Fruit fly (Drosophila melanogaster) whole organism, embryonic: ENCODE measurements around the gene CycG.

Experiments
- ATbp ChIP-seq: fragments of 200-800 bp; sonication (Bioruptor generic); optimal IDR thresholded peaks from 2 replicates; lab custom pipeline; 2017; ENCODE audit warnings: missing biosample characterization, mild to moderate bottlenecking, missing genetic modification characterization, missing genetic modification reagents
- Ada2b ChIP-seq: fragments of 200-800 bp; sonication (Bioruptor generic); IDR thresholded peaks from 2 replicates; pipeline ENCODE4 v1.3.6; 2022; ENCODE audit warnings: missing biosample characterization, missing genetic modification characterization
- Blimp-1 ChIP-seq: fragments of 200-800 bp; sonication (Bioruptor generic); optimal IDR thresholded peaks from 3 replicates; lab custom pipeline; 2018; ENCODE audit warnings: missing biosample characterization, missing genetic modification characterization, mild to moderate bottlenecking, moderate library complexity, missing genetic modification reagents
- CG10431 ChIP-seq: fragments of 200-800 bp; sonication (Bioruptor generic); optimal IDR thresholded peaks from 3 replicates; lab custom pipeline; 2018; ENCODE audit warnings: missing biosample characterization, mild to moderate bottlenecking, missing genetic modification characterization
- CG10565 ChIP-seq: fragments of 200-800 bp; sonication (Bioruptor generic); optimal IDR thresholded peaks from 3 replicates; lab custom pipeline; 2016; ENCODE audit warnings: missing biosample characterization, mild to moderate bottlenecking, missing genetic modification characterization
- CG12299 ChIP-seq: fragments of 200-800 bp; sonication (Bioruptor generic); optimal IDR thresholded peaks from 2 replicates; lab custom pipeline; 2018; ENCODE audit warnings: missing biosample characterization, mild to moderate bottlenecking, missing genetic modification characterization
- CG12744 ChIP-seq: fragments of 200-800 bp; sonication (Bioruptor generic); optimal IDR thresholded peaks from 2 replicates; lab custom pipeline; 2016; ENCODE audit warnings: missing biosample characterization, missing genetic modification characterization
- CG17568 ChIP-seq: fragments of 200-800 bp; sonication (Bioruptor generic); optimal IDR thresholded peaks from 2 replicates; lab custom pipeline; 2018; ENCODE audit warnings: missing biosample characterization, mild to moderate bottlenecking, missing genetic modification characterization, moderate library complexity
- CG17612 ChIP-seq: fragments of 200-800 bp; sonication (Bioruptor generic); IDR thresholded peaks from 2 replicates; pipeline ENCODE4 v1.3.6; 2022; ENCODE audit warnings: missing biosample characterization, missing genetic modification characterization
- CG17829 ChIP-seq: fragments of 200-800 bp; optimal IDR thresholded peaks from 2 replicates; lab custom pipeline; 2019; ENCODE audit warnings: missing biosample characterization, mild to moderate bottlenecking, missing genetic modification characterization, moderate library complexity
- CG2202 ChIP-seq: fragments of 200-800 bp; sonication (Bioruptor generic); optimal IDR thresholded peaks from 2 replicates; lab custom pipeline; 2018; ENCODE audit warnings: missing biosample characterization, mild to moderate bottlenecking, missing genetic modification characterization
- CG32772 ChIP-seq: fragments of 200-800 bp; sonication (Bioruptor generic); IDR thresholded peaks from 2 replicates; pipeline ENCODE4 v1.3.6; 2022; ENCODE audit warnings: missing biosample characterization, missing genetic modification characterization
- CG43689 ChIP-seq: fragments of 200-800 bp; sonication (Bioruptor generic); IDR thresholded peaks from 2 replicates; pipeline ENCODE4 v1.3.6; 2022; ENCODE audit warnings: missing biosample characterization, missing genetic modification characterization
- CG4854 ChIP-seq: fragments of 200-800 bp; sonication (Bioruptor generic); optimal IDR thresholded peaks from 2 replicates; lab custom pipeline; 2016; ENCODE audit warnings: missing biosample characterization, missing genetic modification characterization, inconsistent platforms
- CG8290 ChIP-seq, 3 experiments: fragments of 200-800 bp; sonication (Bioruptor generic); optimal IDR thresholded peaks; 2 replicates each; lab custom pipeline; 2016 to 2019; ENCODE audit warnings: missing biosample characterization in 3 of 3, missing genetic modification characterization in 3 of 3, mild to moderate bottlenecking in 2 of 3, moderate library complexity in 1 of 3
- CG8765 ChIP-seq: fragments of 200-800 bp; sonication (Bioruptor generic); IDR thresholded peaks from 2 replicates; pipeline ENCODE4 v1.3.6; 2022; ENCODE audit warnings: missing biosample characterization, missing genetic modification characterization
- Chrac-16 ChIP-seq: fragments of 200-800 bp; sonication (Bioruptor generic); optimal IDR thresholded peaks from 3 replicates; lab custom pipeline; 2016; ENCODE audit warnings: missing biosample characterization, missing genetic modification characterization
- D19B ChIP-seq: fragments of 200-800 bp; sonication (Bioruptor generic); optimal IDR thresholded peaks from 2 replicates; lab custom pipeline; 2017; ENCODE audit warnings: missing biosample characterization, mild to moderate bottlenecking, missing genetic modification characterization
- Deaf1 ChIP-seq: fragments of 200-800 bp; optimal IDR thresholded peaks from 3 replicates; lab custom pipeline; 2019; ENCODE audit warnings: missing biosample characterization, mild to moderate bottlenecking, missing genetic modification characterization, moderate library complexity
- Drgx ChIP-seq: fragments of 200-800 bp; sonication (Bioruptor generic); IDR thresholded peaks from 2 replicates; pipeline ENCODE4 v1.3.6; 2022; ENCODE audit warnings: missing biosample characterization, missing genetic modification characterization
- H15 ChIP-seq: fragments of 200-800 bp; sonication (Bioruptor generic); IDR thresholded peaks from 3 replicates; pipeline ENCODE4 v1.3.6; 2022; ENCODE audit warnings: missing biosample characterization, missing genetic modification characterization
- HHEX ChIP-seq: fragments of 200-800 bp; sonication (Bioruptor generic); optimal IDR thresholded peaks from 3 replicates; lab custom pipeline; 2017; ENCODE audit warnings: missing biosample characterization, mild to moderate bottlenecking, missing genetic modification characterization, missing genetic modification reagents
- HmgZ ChIP-seq: fragments of 200-800 bp; sonication (Bioruptor generic); optimal IDR thresholded peaks from 2 replicates; lab custom pipeline; 2018; ENCODE audit warnings: missing biosample characterization, mild to moderate bottlenecking, missing genetic modification characterization
- Jarid2 ChIP-seq: fragments of 200-800 bp; sonication (Bioruptor generic); optimal IDR thresholded peaks from 3 replicates; lab custom pipeline; 2017; ENCODE audit warnings: mild to moderate bottlenecking, missing biosample characterization, missing genetic modification reagents, missing genetic modification characterization
- Lpt ChIP-seq: fragments of >200 bp; optimal IDR thresholded peaks from 2 replicates; lab custom pipeline; 2018; ENCODE audit warnings: missing biosample characterization, missing genetic modification characterization
- Mrtf ChIP-seq: fragments of 200-800 bp; sonication (Bioruptor generic); IDR thresholded peaks from 3 replicates; pipeline ENCODE4 v1.3.6; 2022; ENCODE audit warnings: missing biosample characterization, missing genetic modification characterization
- NfI ChIP-seq: fragments of 200-800 bp; sonication (Bioruptor generic); optimal IDR thresholded peaks from 3 replicates; lab custom pipeline; 2018; ENCODE audit warnings: missing biosample characterization, mild to moderate bottlenecking, missing genetic modification characterization, moderate library complexity
- ara ChIP-seq: fragments of 200-800 bp; sonication (Bioruptor generic); IDR thresholded peaks from 2 replicates; pipeline ENCODE4 v1.3.6; 2022; ENCODE audit warnings: missing biosample characterization, missing genetic modification characterization
- ash1 ChIP-seq: fragments of 200-800 bp; sonication (Bioruptor generic); optimal IDR thresholded peaks from 2 replicates; lab custom pipeline; 2018; ENCODE audit warnings: missing biosample characterization, mild to moderate bottlenecking, missing genetic modification characterization
- az2 ChIP-seq: fragments of 200-800 bp; sonication (Bioruptor generic); optimal IDR thresholded peaks from 3 replicates; lab custom pipeline; 2016; ENCODE audit warnings: missing biosample characterization, missing genetic modification characterization
- bigmax ChIP-seq: fragments of 200-800 bp; sonication (Bioruptor generic); optimal IDR thresholded peaks from 2 replicates; lab custom pipeline; 2018; ENCODE audit warnings: missing biosample characterization, mild to moderate bottlenecking, missing genetic modification characterization
- br ChIP-seq: fragments of >200 bp; optimal IDR thresholded peaks from 2 replicates; lab custom pipeline; 2017
- chif ChIP-seq, 2 experiments: fragments of 200-800 bp; sonication (Bioruptor generic); optimal IDR thresholded peaks; 3 replicates each; lab custom pipeline; 2016; ENCODE audit warnings: missing biosample characterization in 2 of 2, missing genetic modification characterization in 2 of 2
- eve ChIP-seq, 2 experiments: fragments of >200 bp; optimal IDR thresholded peaks; 2 replicates each; lab custom pipeline; 2017; ENCODE audit warnings: missing biosample characterization in 2 of 2, missing genetic modification characterization in 2 of 2
- exex ChIP-seq: fragments of 200-800 bp; sonication (Bioruptor generic); optimal IDR thresholded peaks from 4 replicates; lab custom pipeline; 2018; ENCODE audit warnings: missing biosample characterization, mild to moderate bottlenecking, missing genetic modification characterization, moderate library complexity
- fd3F ChIP-seq: fragments of 200-800 bp; sonication (Bioruptor generic); optimal IDR thresholded peaks from 2 replicates; lab custom pipeline; 2018; ENCODE audit warnings: missing biosample characterization, mild to moderate bottlenecking, missing genetic modification characterization, moderate library complexity
- gem ChIP-seq: fragments of 200-800 bp; sonication (Bioruptor generic); optimal IDR thresholded peaks from 2 replicates; lab custom pipeline; 2019; ENCODE audit warnings: missing biosample characterization, mild to moderate bottlenecking, missing genetic modification characterization, moderate library complexity
- grau ChIP-seq: fragments of 200-800 bp; optimal IDR thresholded peaks from 3 replicates; lab custom pipeline; 2019; ENCODE audit warnings: missing biosample characterization, mild to moderate bottlenecking, missing genetic modification characterization, moderate library complexity
- ind ChIP-seq: fragments of 200-800 bp; sonication (Bioruptor generic); optimal IDR thresholded peaks from 3 replicates; lab custom pipeline; 2016; ENCODE audit warnings: missing biosample characterization, missing genetic modification characterization
- kah ChIP-seq: fragments of 200-800 bp; sonication (Bioruptor generic); optimal IDR thresholded peaks from 2 replicates; lab custom pipeline; 2018; ENCODE audit warnings: missing biosample characterization, mild to moderate bottlenecking, missing genetic modification characterization
- lmd ChIP-seq: fragments of 200-800 bp; sonication (Bioruptor generic); IDR thresholded peaks from 2 replicates; pipeline ENCODE4 v1.3.6; 2022; ENCODE audit warnings: missing biosample characterization, missing genetic modification characterization
- mirr ChIP-seq: fragments of 200-800 bp; sonication (Bioruptor generic); optimal IDR thresholded peaks from 3 replicates; lab custom pipeline; 2018; ENCODE audit warnings: missing biosample characterization, mild to moderate bottlenecking, missing genetic modification characterization
- oc ChIP-seq: fragments of 200-800 bp; sonication (Bioruptor generic); optimal IDR thresholded peaks from 2 replicates; lab custom pipeline; 2018; ENCODE audit warnings: missing biosample characterization, mild to moderate bottlenecking, missing genetic modification characterization, moderate library complexity
- pfk ChIP-seq: fragments of 200-800 bp; sonication (Bioruptor generic); optimal IDR thresholded peaks from 2 replicates; lab custom pipeline; 2018; ENCODE audit warnings: missing biosample characterization, mild to moderate bottlenecking, missing genetic modification characterization, moderate library complexity
- ro ChIP-seq: fragments of 200-800 bp; sonication (Bioruptor generic); IDR thresholded peaks from 2 replicates; pipeline ENCODE4 v1.3.6; 2022; ENCODE audit warnings: missing biosample characterization, missing genetic modification characterization
- tgo ChIP-seq: fragments of 200-800 bp; sonication (Bioruptor generic); IDR thresholded peaks from 3 replicates; pipeline ENCODE4 v1.3.6; 2022; ENCODE audit warnings: missing biosample characterization, missing genetic modification characterization
- unc-4 ChIP-seq: fragments of 200-800 bp; sonication (Bioruptor generic); IDR thresholded peaks from 2 replicates; pipeline ENCODE4 v1.3.6; 2022; ENCODE audit warnings: missing biosample characterization, missing genetic modification characterization; ENCODE audit not compliant: partially characterized antibody
- vvl ChIP-seq: fragments of 200-800 bp; sonication (Bioruptor generic); IDR thresholded peaks from 2 replicates; pipeline ENCODE4 v1.3.6; 2022; ENCODE audit warnings: missing biosample characterization, missing genetic modification characterization
- zfh2 ChIP-seq: fragments of 200-800 bp; sonication (Bioruptor generic); optimal IDR thresholded peaks from 2 replicates; lab custom pipeline; 2016; ENCODE audit warnings: missing biosample characterization, missing genetic modification characterization

CycG gene

dm6 chr3R:31605117-31605432, 7.4 kb downstream of the CycG start (continued):
- TF ChIP-seq unc-4: no peak
- TF ChIP-seq lmd (GFP tag; lab: Robert Waterston, UW): no peak
- TF ChIP-seq ro: no peak
- TF ChIP-seq CG17612: no peak
- no peak for TF ChIP-seq br (lab: Kevin White, UChicago)
- no peak for TF ChIP-seq tgo (GFP tag; lab: Robert Waterston, UW)
- no peak for TF ChIP-seq CG8765 (GFP tag; lab: Robert Waterston, UW)
- TF ChIP-seq CG10431 (GFP tag; lab: Kevin White, UChicago): no peak
- TF ChIP-seq CG17568 (GFP tag; lab: Kevin White, UChicago): peak; percentile 10
- TF ChIP-seq NfI: no peak
- no peak for TF ChIP-seq ind (GFP tag; lab: Kevin White, UChicago)
- no peak for TF ChIP-seq kah (GFP tag; lab: Kevin White, UChicago)
- TF ChIP-seq Mrtf (GFP tag; lab: Robert Waterston, UW): no peak
- TF ChIP-seq CG10565 (GFP tag; lab: Kevin White, UChicago): no peak
- no peak for TF ChIP-seq CG32772 (GFP tag; lab: Robert Waterston, UW)
- no peak for TF ChIP-seq CG12299 (tag; lab: Kevin White, UChicago)
- no peak for TF ChIP-seq Chrac-16 (GFP tag; lab: Kevin White, UChicago)
- no peak for TF ChIP-seq CG12744 (GFP tag; lab: Kevin White, UChicago)
- TF ChIP-seq mirr: no peak
- no peak for TF ChIP-seq D19B (GFP tag; lab: Kevin White, UChicago)
- peak; percentile 8 for TF ChIP-seq exex
- TF ChIP-seq CG2202 (tag; lab: Kevin White, UChicago): no peak
- no peak for TF ChIP-seq Drgx (GFP tag; lab: Robert Waterston, UW)
- TF ChIP-seq Jarid2 (GFP tag; lab: Kevin White, UChicago): no peak
- no peak for TF ChIP-seq ATbp
- TF ChIP-seq CG43689 (GFP tag; lab: Robert Waterston, UW): no peak
- no peak for TF ChIP-seq chif (GFP tag; optimal IDR thresholded peaks at IDR 0.05; lab: Kevin White, UChicago)
- TF ChIP-seq vvl (GFP tag; lab: Robert Waterston, UW): no peak
- TF ChIP-seq CG8290 (GFP tag; optimal IDR thresholded peaks at IDR 0.05; lab: Kevin White, UChicago): no peak
- TF ChIP-seq CG8290 (tag; optimal IDR thresholded peaks at IDR 0.05; lab: Kevin White, UChicago): peak in 1 of 2 experiments; percentile 8
- TF ChIP-seq fd3F (GFP tag; lab: Kevin White, UChicago): no peak
- TF ChIP-seq gem (tag; lab: Kevin White, UChicago): no peak
- peak in 1 of 2 experiments; percentile 74 for TF ChIP-seq eve (GFP tag; optimal IDR thresholded peaks at IDR 0.05; lab: Kevin White, UChicago)
- no peak for TF ChIP-seq bigmax (GFP tag; lab: Kevin White, UChicago)
- no peak for TF ChIP-seq az2 (GFP tag; lab: Kevin White, UChicago)
- no peak for TF ChIP-seq Lpt (GFP tag; lab: Kevin White, UChicago)
- no peak for TF ChIP-seq Blimp-1 (GFP tag; lab: Kevin White, UChicago)
- peak; percentile 12 for TF ChIP-seq HmgZ (tag; lab: Kevin White, UChicago)
- TF ChIP-seq pfk (GFP tag; lab: Kevin White, UChicago): peak; percentile 66
- peak; percentile 84 for TF ChIP-seq grau (tag; lab: Kevin White, UChicago)
- no peak for TF ChIP-seq Deaf1 (tag; lab: Kevin White, UChicago)
- no peak for TF ChIP-seq ash1 (GFP tag; lab: Kevin White, UChicago)
- TF ChIP-seq CG4854 (GFP tag; lab: Kevin White, UChicago): no peak
- no peak for TF ChIP-seq H15
- peak; percentile 9 for TF ChIP-seq HHEX (GFP tag; lab: Kevin White, UChicago)
- TF ChIP-seq ara (GFP tag; lab: Robert Waterston, UW): no peak
- no peak for TF ChIP-seq oc (tag; lab: Kevin White, UChicago)
- no peak for TF ChIP-seq Ada2b (GFP tag; lab: Robert Waterston, UW)
- no peak for TF ChIP-seq zfh2
- no peak for TF ChIP-seq CG17829
